Worm (Caenorhabditis elegans) whole organism, L1 larva: ENCODE results near the gene try-13.

Experiments used
- C16A3.4 ChIP-seq: fragments of 150-350 bp; optimal IDR thresholded peaks from 2 replicates; lab custom pipeline; 2014; ENCODE audit warnings: missing biosample characterization, missing genetic modification characterization
- aha-1 ChIP-seq: fragments of 150-350 bp; optimal IDR thresholded peaks from 2 replicates; lab custom pipeline; 2014; ENCODE audit warnings: missing biosample characterization, missing genetic modification characterization
- blmp-1 ChIP-seq: fragments of 150-350 bp; optimal IDR thresholded peaks from 2 replicates; lab custom pipeline; 2014; ENCODE audit warnings: missing biosample characterization, missing genetic modification characterization
- ceh-63 ChIP-seq: fragments of 200-800 bp; sonication (Bioruptor generic); optimal IDR thresholded peaks from 2 replicates; lab custom pipeline; 2018; ENCODE audit warnings: mild to moderate bottlenecking, missing genetic modification characterization, missing compliant biosample characterization
- ceh-88 ChIP-seq: fragments of 200-800 bp; sonication (Bioruptor generic); IDR thresholded peaks from 2 replicates; pipeline ENCODE4 v1.3.6; 2022; ENCODE audit warnings: missing genetic modification characterization, missing compliant biosample characterization
- ceh-90 ChIP-seq: sonication (generic microtip); optimal IDR thresholded peaks from 2 replicates; lab custom pipeline; 2016; ENCODE audit warnings: missing genetic modification characterization, missing compliant biosample characterization
- ces-1 ChIP-seq: fragments of 150-350 bp; optimal IDR thresholded peaks from 2 replicates; lab custom pipeline; 2014; ENCODE audit warnings: missing biosample characterization, missing genetic modification reagents, missing genetic modification characterization
- dsc-1 ChIP-seq: sonication (generic microtip); optimal IDR thresholded peaks from 2 replicates; lab custom pipeline; 2016; ENCODE audit warnings: mild to moderate bottlenecking, missing genetic modification characterization, missing compliant biosample characterization
- efl-1 ChIP-seq, 4 experiments: fragments of 150-350 bp; optimal IDR thresholded peaks in 3 of 4; peaks in 1 of 4; 1 replicate in 1 of 4; 2 replicates in 3 of 4; lab custom pipeline; 2014; ENCODE audit warnings: missing biosample characterization in 2 of 4, missing genetic modification characterization in 2 of 4, missing genetic modification reagents in 2 of 4
- egl-13 ChIP-seq: sonication (generic microtip); optimal IDR thresholded peaks from 2 replicates; lab custom pipeline; 2016; ENCODE audit warnings: missing genotype, missing genetic modification reagents, missing genetic modification characterization, missing compliant biosample characterization
- elt-2 ChIP-seq: sonication (generic microtip); optimal IDR thresholded peaks from 2 replicates; lab custom pipeline; 2016; ENCODE audit warnings: missing genetic modification characterization, mild to moderate bottlenecking, inconsistent platforms, missing compliant biosample characterization, missing genetic modification reagents
- elt-3 ChIP-seq, 6 experiments: fragments of 150-350 bp in 1 of 6; sonication (generic microtip); optimal IDR thresholded peaks; 2 replicates each; lab custom pipeline; 2017 to 2018; ENCODE audit warnings: missing biosample characterization in 6 of 6, missing genetic modification characterization in 6 of 6, inconsistent platforms in 1 of 6
- ets-5 ChIP-seq: fragments of 200-800 bp; sonication (Bioruptor generic); IDR thresholded peaks from 2 replicates; pipeline ENCODE4 v1.3.6; 2022; ENCODE audit warnings: missing genetic modification characterization, missing compliant biosample characterization
- fkh-10 ChIP-seq: sonication (generic microtip); optimal IDR thresholded peaks from 2 replicates; lab custom pipeline; 2017; ENCODE audit warnings: missing biosample characterization, missing genetic modification reagents, missing genetic modification characterization
- fkh-8 ChIP-seq: sonication (generic microtip); optimal IDR thresholded peaks from 2 replicates; lab custom pipeline; 2016; ENCODE audit warnings: mild to moderate bottlenecking, missing genetic modification characterization, missing compliant biosample characterization
- fos-1 ChIP-seq: fragments of 150-350 bp; optimal IDR thresholded peaks from 2 replicates; lab custom pipeline; 2014; ENCODE audit warnings: missing biosample characterization, missing genetic modification characterization
- grh-1 ChIP-seq: fragments of 200-800 bp; sonication (Bioruptor generic); IDR thresholded peaks from 2 replicates; pipeline ENCODE4 v1.3.6; 2022; ENCODE audit warnings: missing genetic modification reagents, missing genetic modification characterization, missing compliant biosample characterization
- hlh-17 ChIP-seq: fragments of 200-800 bp; sonication (Bioruptor generic); optimal IDR thresholded peaks from 2 replicates; lab custom pipeline; 2018; ENCODE audit warnings: missing genetic modification characterization, mild to moderate bottlenecking, missing compliant biosample characterization, moderate library complexity, borderline replicate concordance
- hlh-4 ChIP-seq: sonication (generic microtip); optimal IDR thresholded peaks from 2 replicates; lab custom pipeline; 2016; ENCODE audit warnings: mild to moderate bottlenecking, missing genetic modification characterization, missing compliant biosample characterization
- isw-1 ChIP-seq: fragments of 200-800 bp; sonication (Bioruptor generic); IDR thresholded peaks from 2 replicates; pipeline ENCODE4 v1.3.6; 2022; ENCODE audit warnings: missing genetic modification characterization, missing compliant biosample characterization
- lin-13 ChIP-seq: fragments of 150-350 bp; optimal IDR thresholded peaks from 2 replicates; lab custom pipeline; 2014; ENCODE audit warnings: missing biosample characterization, missing genetic modification reagents, missing genetic modification characterization
- lin-14 ChIP-seq: fragments of 200-800 bp; sonication (Bioruptor generic); optimal IDR thresholded peaks from 2 replicates; lab custom pipeline; 2018; ENCODE audit warnings: mild to moderate bottlenecking, missing genetic modification characterization, moderate library complexity, missing compliant biosample characterization
- lin-35 ChIP-seq, 2 experiments: fragments of 150-350 bp; optimal IDR thresholded peaks; 2 replicates each; lab custom pipeline; 2014; ENCODE audit warnings: missing biosample characterization in 2 of 2, missing genetic modification characterization in 2 of 2, missing genetic modification reagents in 2 of 2
- lir-3 ChIP-seq: sonication (generic microtip); optimal IDR thresholded peaks from 2 replicates; lab custom pipeline; 2016; ENCODE audit warnings: mild to moderate bottlenecking, missing genetic modification characterization, moderate library complexity, missing compliant biosample characterization; ENCODE audit not compliant: poor library complexity
- mab-9 ChIP-seq: fragments of 200-800 bp; sonication (Bioruptor generic); IDR thresholded peaks from 2 replicates; pipeline ENCODE4 v1.3.6; 2022; ENCODE audit warnings: missing genetic modification reagents, missing genetic modification characterization, missing compliant biosample characterization
- mdl-1 ChIP-seq, 2 experiments: fragments of 150-350 bp; optimal IDR thresholded peaks; 2 replicates each; lab custom pipeline; 2014 to 2017; ENCODE audit warnings: missing biosample characterization in 2 of 2, missing genetic modification characterization in 2 of 2, inconsistent platforms in 1 of 2
- mef-2 ChIP-seq: fragments of 150-350 bp; optimal IDR thresholded peaks from 2 replicates; lab custom pipeline; 2014; ENCODE audit warnings: missing biosample characterization, missing genetic modification characterization
- nhr-11 ChIP-seq: fragments of 150-350 bp; optimal IDR thresholded peaks from 2 replicates; lab custom pipeline; 2014; ENCODE audit warnings: missing biosample characterization, missing genetic modification characterization
- nhr-19 ChIP-seq: fragments of 200-800 bp; sonication (Bioruptor generic); conservative IDR thresholded peaks from 2 replicates; pipeline ENCODE4 v1.3.6; 2022; ENCODE audit warnings: missing genetic modification characterization, missing compliant biosample characterization
- nhr-20 ChIP-seq: sonication (generic microtip); optimal IDR thresholded peaks from 2 replicates; lab custom pipeline; 2016; ENCODE audit warnings: mild to moderate bottlenecking, missing genetic modification characterization, missing compliant biosample characterization
- nhr-237 ChIP-seq: fragments of 150-350 bp; optimal IDR thresholded peaks from 2 replicates; lab custom pipeline; 2014; ENCODE audit warnings: missing biosample characterization, missing genetic modification characterization
- nhr-28 ChIP-seq: fragments of 150-350 bp; optimal IDR thresholded peaks from 2 replicates; lab custom pipeline; 2014; ENCODE audit warnings: missing biosample characterization, missing genetic modification characterization
- nhr-71 ChIP-seq: sonication (generic microtip); optimal IDR thresholded peaks from 2 replicates; lab custom pipeline; 2016; ENCODE audit warnings: mild to moderate bottlenecking, missing genetic modification characterization, moderate library complexity, missing compliant biosample characterization
- nhr-77 ChIP-seq: fragments of 150-350 bp; optimal IDR thresholded peaks from 2 replicates; lab custom pipeline; 2014; ENCODE audit warnings: missing biosample characterization, missing genetic modification characterization
- nhr-85 ChIP-seq: sonication (generic microtip); peaks from one replicate; lab custom pipeline; 2016; ENCODE audit warnings: missing genetic modification characterization, inconsistent platforms, missing compliant biosample characterization
- nhr-90 ChIP-seq: sonication (generic microtip); optimal IDR thresholded peaks from 2 replicates; lab custom pipeline; 2016; ENCODE audit warnings: mild to moderate bottlenecking, missing genetic modification characterization, missing compliant biosample characterization; ENCODE audit not compliant: poor library complexity
- skn-1 ChIP-seq: fragments of 150-350 bp; optimal IDR thresholded peaks from 2 replicates; lab custom pipeline; 2014; ENCODE audit warnings: missing biosample characterization, missing genetic modification characterization
- snpc-4 ChIP-seq: fragments of 150-350 bp; optimal IDR thresholded peaks from 2 replicates; lab custom pipeline; 2014; ENCODE audit warnings: missing biosample characterization, missing genetic modification characterization
- snu-23 ChIP-seq: sonication (generic microtip); optimal IDR thresholded peaks from 2 replicates; lab custom pipeline; 2016; ENCODE audit warnings: missing genetic modification characterization, missing compliant biosample characterization
- sptf-1 ChIP-seq: fragments of 150-350 bp; optimal IDR thresholded peaks from 2 replicates; lab custom pipeline; 2014; ENCODE audit warnings: missing biosample characterization, missing genetic modification characterization
- tbx-2 ChIP-seq: sonication (generic microtip); optimal IDR thresholded peaks from 2 replicates; lab custom pipeline; 2016; ENCODE audit warnings: missing genetic modification characterization, missing compliant biosample characterization
- tlp-1 ChIP-seq: fragments of 150-350 bp; optimal IDR thresholded peaks from 2 replicates; lab custom pipeline; 2014; ENCODE audit warnings: missing biosample characterization, missing genetic modification characterization
- unc-130 ChIP-seq: fragments of 150-350 bp; optimal IDR thresholded peaks from 2 replicates; lab custom pipeline; 2017; ENCODE audit warnings: missing biosample characterization, missing genetic modification characterization, inconsistent platforms
- unc-30 ChIP-seq: sonication (generic microtip); optimal IDR thresholded peaks from 2 replicates; lab custom pipeline; 2017; ENCODE audit warnings: missing biosample characterization, missing genetic modification characterization
- unc-62 ChIP-seq: fragments of 150-350 bp; optimal IDR thresholded peaks from 2 replicates; lab custom pipeline; 2014; ENCODE audit warnings: missing biosample characterization, missing genetic modification reagents, missing genetic modification characterization
- vab-15 ChIP-seq: sonication (generic microtip); optimal IDR thresholded peaks from 2 replicates; lab custom pipeline; 2017; ENCODE audit warnings: missing genotype, mild to moderate bottlenecking, missing genetic modification characterization, missing compliant biosample characterization
- xbp-1 ChIP-seq: sonication (generic microtip); optimal IDR thresholded peaks from 2 replicates; lab custom pipeline; 2016; ENCODE audit warnings: missing genetic modification characterization, missing compliant biosample characterization
- zag-1 ChIP-seq: fragments of 150-350 bp; optimal IDR thresholded peaks from 2 replicates; lab custom pipeline; 2014; ENCODE audit warnings: missing biosample characterization, missing genetic modification characterization
- ztf-11 ChIP-seq, 2 experiments: sonication (generic microtip); optimal IDR thresholded peaks; 2 replicates each; lab custom pipeline; 2016 to 2017; ENCODE audit warnings: missing genetic modification characterization in 2 of 2, missing biosample characterization in 1 of 2, missing compliant biosample characterization in 1 of 2
- ztf-4 ChIP-seq: fragments of 150-350 bp; optimal IDR thresholded peaks from 2 replicates; lab custom pipeline; 2014; ENCODE audit warnings: missing biosample characterization, missing genetic modification characterization

Gene try-13

DNA sequence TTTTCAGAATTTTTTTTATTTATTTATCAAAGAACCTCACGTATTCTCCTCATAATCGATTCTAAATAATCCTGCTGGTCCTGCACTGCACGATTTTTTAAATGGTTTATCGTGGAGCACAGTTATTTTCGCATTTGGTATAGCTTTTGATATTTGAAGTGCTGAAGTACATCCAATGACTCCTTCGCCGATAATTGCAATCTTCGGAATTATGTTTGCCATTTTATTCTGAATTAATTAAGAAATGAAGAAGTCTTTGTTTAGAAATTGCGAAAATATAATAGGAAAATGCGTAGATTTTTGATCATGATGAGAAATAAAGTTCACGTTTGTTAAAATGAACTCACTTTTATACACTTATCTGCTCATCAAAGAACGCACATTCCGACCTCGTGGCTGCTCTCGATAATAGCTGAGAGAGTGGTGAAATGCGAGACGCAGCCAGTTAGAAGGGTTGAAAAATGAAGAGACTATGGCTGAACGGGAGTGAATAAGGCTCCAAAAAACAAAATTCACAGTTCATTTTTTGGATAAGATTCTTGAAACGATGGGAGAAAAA is 5.0 kb upstream of the try-13 start (continued):
- TF ChIP-seq ceh-90 (tag; lab: Kevin White, UChicago) (no peak), ztf-4 (tag; lab: Kevin White, UChicago) (no peak), fkh-10 (GFP tag; lab: Kevin White, UChicago) (peak; percentile 33), grh-1 (GFP tag; lab: Robert Waterston, UW) (no peak), ceh-63 (no peak), unc-62 (GFP tag; lab: Kevin White, UChicago) (no peak), snpc-4 (tag; lab: Kevin White, UChicago) (peak; percentile 21), lin-13 (GFP tag; lab: Kevin White, UChicago) (no peak), fos-1 (no peak), egl-13 (tag; lab: Kevin White, UChicago) (no peak), unc-130 (tag; lab: Kevin White, UChicago) (peak; percentile 34), efl-1 (optimal IDR thresholded peaks at IDR 0.05; lab: Kevin White, UChicago) (peak; percentile 19 to 41), efl-1 (GFP tag; optimal IDR thresholded peaks at IDR 0.05 in 1 of 2; lab: Kevin White, UChicago) (peak in 1 of 2 experiments; percentile 87), hlh-17 (GFP tag; lab: Kevin White, UChicago) (no peak), zag-1 (tag; lab: Kevin White, UChicago) (no peak), isw-1 (no peak), ces-1 (no peak), nhr-71 (peak; percentile 92), ceh-88 (GFP tag; lab: Robert Waterston, UW) (no peak), mab-9 (GFP tag; lab: Robert Waterston, UW) (no peak), unc-30 (tag; lab: Kevin White, UChicago) (no peak), nhr-237 (tag; lab: Kevin White, UChicago) (no peak), C16A3.4 (tag; lab: Kevin White, UChicago) (peak; percentile 13), xbp-1 (tag; lab: Kevin White, UChicago) (peak; percentile 32), fkh-8 (tag; lab: Kevin White, UChicago) (peak; percentile 73), tlp-1 (tag; lab: Kevin White, UChicago) (no peak), ztf-11 (tag; optimal IDR thresholded peaks at IDR 0.05; lab: Kevin White, UChicago) (no peak), elt-2 (tag; lab: Kevin White, UChicago) (peak; percentile 58), sptf-1 (no peak), mef-2 (tag; lab: Kevin White, UChicago) (peak; percentile 0), nhr-11 (tag; lab: Kevin White, UChicago) (no peak), dsc-1 (tag; lab: Kevin White, UChicago) (peak; percentile 47), nhr-20 (peak; percentile 78), ets-5 (GFP tag; lab: Robert Waterston, UW) (no peak), lir-3 (tag; lab: Kevin White, UChicago) (peak; percentile 34), nhr-28 (no peak), nhr-85 (tag; lab: Kevin White, UChicago) (no peak), nhr-77 (tag; lab: Kevin White, UChicago) (no peak), aha-1 (no peak), elt-3 (tag; optimal IDR thresholded peaks at IDR 0.05; lab: Kevin White, UChicago) (peak in 1 of 6 experiments; percentile 4)

DNA sequence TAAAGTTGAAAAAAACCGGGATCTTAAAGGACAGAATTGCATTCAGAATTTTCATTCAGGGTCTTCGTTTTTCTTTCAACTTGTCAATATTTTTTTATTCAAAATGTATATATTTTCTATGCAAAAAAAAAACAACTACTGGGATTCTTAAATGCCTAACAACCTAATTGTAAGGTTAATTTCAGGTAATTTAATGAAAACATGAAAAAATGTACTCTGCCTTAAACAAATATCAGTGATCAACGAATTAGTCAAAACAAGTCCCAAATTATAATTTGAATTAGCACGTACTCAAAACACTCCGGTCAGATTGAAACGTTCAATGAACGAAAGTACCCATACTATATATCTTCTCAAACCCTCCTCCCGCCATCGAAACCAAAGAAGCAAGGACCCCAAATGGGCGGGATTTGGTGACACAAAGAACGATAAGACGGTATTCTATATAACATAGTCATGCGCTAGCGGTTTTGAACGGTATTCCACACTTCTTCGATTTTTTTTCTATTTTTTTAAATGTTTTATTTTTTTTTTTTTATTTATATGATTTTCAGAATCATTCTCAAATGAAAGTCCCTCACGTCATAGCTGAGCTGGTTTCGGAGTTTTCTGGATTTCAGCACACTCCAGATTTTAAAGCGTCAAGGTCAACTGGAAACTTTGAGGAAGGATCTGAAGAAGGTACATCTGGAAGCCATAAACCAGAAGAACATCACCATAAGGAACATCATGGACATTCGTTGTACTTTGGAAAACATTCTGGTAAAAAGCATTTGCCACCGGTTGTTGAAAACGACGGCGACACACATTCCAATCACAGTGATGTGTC is 4.3 kb upstream of the try-13 start, which contains the start of the genes ddo-2 and F25E5.8:
Gene ddo-2, minus strand, starts transcription at position 330 of the 829 bp plus-strand sequence.
Gene F25E5.8, plus strand, starts transcription at position 555 of the 829 bp plus-strand sequence.
- TF ChIP-seq grh-1 (GFP tag; lab: Robert Waterston, UW) (0 out of 2 replicates have a peak, but pooled peaks have one; percentile 7), ztf-4 (tag; lab: Kevin White, UChicago) (no peak), snu-23 (GFP tag; lab: Kevin White, UChicago) (peak; percentile 32), nhr-20 (peak; percentile 19), skn-1 (tag; lab: Kevin White, UChicago) (peak; percentile 24), tbx-2 (peak; percentile 20), hlh-4 (tag; lab: Kevin White, UChicago) (no peak), blmp-1 (tag; lab: Kevin White, UChicago) (peak; percentile 83), unc-130 (tag; lab: Kevin White, UChicago) (peak; percentile 81), ztf-11 (tag; optimal IDR thresholded peaks at IDR 0.05; lab: Kevin White, UChicago) (no peak), mdl-1 (tag; optimal IDR thresholded peaks at IDR 0.05; lab: Kevin White, UChicago) (peak in 1 of 2 experiments; percentile 38), isw-1 (no peak), nhr-19 (GFP tag; lab: Robert Waterston, UW) (peak; percentile 72), elt-3 (tag; optimal IDR thresholded peaks at IDR 0.05; lab: Kevin White, UChicago) (peak in 1 of 6 experiments; percentile 68), nhr-85 (tag; lab: Kevin White, UChicago) (peak; percentile 87), lin-35 (GFP tag; optimal IDR thresholded peaks at IDR 0.05; lab: Kevin White, UChicago) (peak in 1 of 2 experiments; percentile 31), lin-14 (GFP tag; lab: Kevin White, UChicago) (peak; percentile 18), nhr-90 (tag; lab: Kevin White, UChicago) (peak; percentile 48), vab-15 (tag; lab: Kevin White, UChicago) (no peak)
